Fruit fly (Drosophila melanogaster) whole organism, embryonic: ENCODE data around the gene CG31882.
A peak's percentile ranks its signal among the peaks of the same experiment; 100 is the strongest.

Experiments
- CG10543 ChIP-seq: fragments of 200-800 bp; sonication (Bioruptor generic); optimal IDR thresholded peaks from 3 replicates; lab custom pipeline; 2017; ENCODE audit warnings: missing biosample characterization, mild to moderate bottlenecking, missing genetic modification characterization, moderate library complexity
- CG11085 ChIP-seq: fragments of 200-800 bp; sonication (Bioruptor generic); IDR thresholded peaks from 2 replicates; pipeline ENCODE4 v1.3.6; 2022; ENCODE audit warnings: missing biosample characterization, missing genetic modification characterization
- CG12659 ChIP-seq: fragments of 200-800 bp; sonication (Bioruptor generic); optimal IDR thresholded peaks from 3 replicates; lab custom pipeline; 2017; ENCODE audit warnings: mild to moderate bottlenecking, missing biosample characterization, missing genetic modification reagents, missing genetic modification characterization
- CG13624 ChIP-seq: fragments of 200-800 bp; sonication (Bioruptor generic); optimal IDR thresholded peaks from 2 replicates; lab custom pipeline; 2016; ENCODE audit warnings: missing biosample characterization, missing genetic modification characterization
- CG14014 ChIP-seq: fragments of 200-800 bp; sonication (Bioruptor generic); IDR thresholded peaks from 2 replicates; pipeline ENCODE4 v1.3.6; 2022; ENCODE audit warnings: missing biosample characterization, missing genetic modification characterization
- CG15479 ChIP-seq: fragments of 200-800 bp; sonication (Bioruptor generic); optimal IDR thresholded peaks from 3 replicates; lab custom pipeline; 2019; ENCODE audit warnings: missing biosample characterization, mild to moderate bottlenecking, missing genetic modification characterization, moderate library complexity
- CG18476 ChIP-seq: fragments of 200-800 bp; sonication (Bioruptor generic); optimal IDR thresholded peaks from 2 replicates; lab custom pipeline; 2016; ENCODE audit warnings: missing biosample characterization, mild to moderate bottlenecking, missing genetic modification characterization
- CG18619 ChIP-seq: fragments of 200-800 bp; sonication (Bioruptor generic); optimal IDR thresholded peaks from 3 replicates; lab custom pipeline; 2017; ENCODE audit warnings: missing biosample characterization, mild to moderate bottlenecking, missing genetic modification characterization
- CG2202 ChIP-seq: fragments of 200-800 bp; sonication (Bioruptor generic); optimal IDR thresholded peaks from 2 replicates; lab custom pipeline; 2018; ENCODE audit warnings: missing biosample characterization, mild to moderate bottlenecking, missing genetic modification characterization
- CG4730 ChIP-seq: fragments of 200-800 bp; sonication (Bioruptor generic); IDR thresholded peaks from 2 replicates; pipeline ENCODE4 v1.3.6; 2022; ENCODE audit warnings: missing biosample characterization, missing genetic modification characterization
- CG6254 ChIP-seq: fragments of 200-800 bp; sonication (Bioruptor generic); optimal IDR thresholded peaks from 3 replicates; lab custom pipeline; 2017; ENCODE audit warnings: mild to moderate bottlenecking, missing biosample characterization, missing genetic modification reagents, missing genetic modification characterization
- CG7987 ChIP-seq: fragments of 200-800 bp; sonication (Bioruptor generic); optimal IDR thresholded peaks from 2 replicates; lab custom pipeline; 2018; ENCODE audit warnings: missing biosample characterization, mild to moderate bottlenecking, missing genetic modification characterization, moderate library complexity
- CG8359 ChIP-seq: fragments of 200-800 bp; sonication (Bioruptor generic); optimal IDR thresholded peaks from 2 replicates; lab custom pipeline; 2017; ENCODE audit warnings: missing biosample characterization, mild to moderate bottlenecking, missing genetic modification characterization, borderline replicate concordance
- CG8388 ChIP-seq: fragments of 200-800 bp; sonication (Bioruptor generic); optimal IDR thresholded peaks from 2 replicates; lab custom pipeline; 2019; ENCODE audit warnings: missing biosample characterization, mild to moderate bottlenecking, missing genetic modification characterization, moderate library complexity
- CG8924 ChIP-seq: fragments of 200-800 bp; optimal IDR thresholded peaks from 3 replicates; lab custom pipeline; 2019; ENCODE audit warnings: missing biosample characterization, mild to moderate bottlenecking, missing genetic modification characterization, moderate library complexity
- CG9817 ChIP-seq: fragments of 200-800 bp; sonication (Bioruptor generic); optimal IDR thresholded peaks from 2 replicates; lab custom pipeline; 2018; ENCODE audit warnings: missing biosample characterization, mild to moderate bottlenecking, missing genetic modification characterization, moderate library complexity
- CG9876 ChIP-seq: fragments of 200-800 bp; sonication (Bioruptor generic); optimal IDR thresholded peaks from 2 replicates; lab custom pipeline; 2016; ENCODE audit warnings: missing biosample characterization, missing genetic modification characterization
- CG9932 ChIP-seq: fragments of 200-800 bp; sonication (Bioruptor generic); IDR thresholded peaks from 2 replicates; pipeline ENCODE4 v1.3.6; 2022; ENCODE audit warnings: missing biosample characterization, missing genetic modification characterization
- Drgx ChIP-seq: fragments of 200-800 bp; sonication (Bioruptor generic); IDR thresholded peaks from 2 replicates; pipeline ENCODE4 v1.3.6; 2022; ENCODE audit warnings: missing biosample characterization, missing genetic modification characterization
- E2f1 ChIP-seq: fragments of 200-800 bp; sonication (Bioruptor generic); IDR thresholded peaks from 2 replicates; pipeline ENCODE4 v1.3.6; 2022; ENCODE audit warnings: missing biosample characterization, missing genetic modification characterization
- HLH4C ChIP-seq: fragments of 200-800 bp; sonication (Bioruptor generic); IDR thresholded peaks from 3 replicates; pipeline ENCODE4 v1.3.6; 2022; ENCODE audit warnings: missing biosample characterization, missing genetic modification characterization; ENCODE audit not compliant: partially characterized antibody
- Hr78 ChIP-seq, 2 experiments: fragments of 200-800 bp in 1 of 2; fragments of >200 bp in 1 of 2; sonication (Bioruptor generic) in 1 of 2; optimal IDR thresholded peaks; 2 replicates each; lab custom pipeline; 2017 to 2019; ENCODE audit warnings: missing biosample characterization in 2 of 2, missing genetic modification characterization in 2 of 2, mild to moderate bottlenecking in 1 of 2, moderate library complexity in 1 of 2
- Kr ChIP-seq: fragments of 200-800 bp; sonication (Bioruptor generic); optimal IDR thresholded peaks from 2 replicates; lab custom pipeline; 2017; ENCODE audit warnings: missing biosample characterization, mild to moderate bottlenecking, missing genetic modification characterization
- Med ChIP-seq: fragments of 200-800 bp; sonication (Bioruptor generic); peaks from one replicate; lab custom pipeline; 2016; ENCODE audit warnings: missing biosample characterization, missing genetic modification characterization, mild to moderate bottlenecking, inconsistent platforms, moderate library complexity
- Pdp1 ChIP-seq, 2 experiments: fragments of 200-800 bp; sonication (Bioruptor generic); optimal IDR thresholded peaks; 3 replicates each; lab custom pipeline; 2016; ENCODE audit warnings: missing biosample characterization in 2 of 2, missing genetic modification characterization in 2 of 2, mild to moderate bottlenecking in 1 of 2, moderate library complexity in 1 of 2
- Ptx1 ChIP-seq: fragments of 200-800 bp; sonication (Bioruptor generic); IDR thresholded peaks from 2 replicates; pipeline ENCODE4 v1.3.6; 2022; ENCODE audit warnings: missing biosample characterization, missing genetic modification characterization
- ash1 ChIP-seq: fragments of 200-800 bp; sonication (Bioruptor generic); optimal IDR thresholded peaks from 2 replicates; lab custom pipeline; 2018; ENCODE audit warnings: missing biosample characterization, mild to moderate bottlenecking, missing genetic modification characterization
- bigmax ChIP-seq: fragments of 200-800 bp; sonication (Bioruptor generic); optimal IDR thresholded peaks from 2 replicates; lab custom pipeline; 2018; ENCODE audit warnings: missing biosample characterization, mild to moderate bottlenecking, missing genetic modification characterization
- cg ChIP-seq: fragments of 200-800 bp; sonication (Bioruptor generic); optimal IDR thresholded peaks from 3 replicates; lab custom pipeline; 2019; ENCODE audit warnings: missing biosample characterization, mild to moderate bottlenecking, missing genetic modification characterization, moderate library complexity
- ewg ChIP-seq: fragments of 200-800 bp; sonication (Bioruptor generic); optimal IDR thresholded peaks from 3 replicates; lab custom pipeline; 2017; ENCODE audit warnings: mild to moderate bottlenecking, missing biosample characterization, missing genetic modification reagents, missing genetic modification characterization
- fru ChIP-seq: fragments of >200 bp; optimal IDR thresholded peaks from 2 replicates; lab custom pipeline; 2017
- gcm ChIP-seq: fragments of 200-800 bp; sonication (Bioruptor generic); optimal IDR thresholded peaks from 2 replicates; lab custom pipeline; 2019; ENCODE audit warnings: missing biosample characterization, mild to moderate bottlenecking, missing genetic modification characterization, moderate library complexity
- gro ChIP-seq: fragments of 200-800 bp; sonication (Bioruptor generic); optimal IDR thresholded peaks from 2 replicates; lab custom pipeline; 2016; ENCODE audit warnings: missing biosample characterization, missing genetic modification characterization
- kay ChIP-seq: fragments of 200-800 bp; sonication (Bioruptor generic); optimal IDR thresholded peaks from 2 replicates; lab custom pipeline; 2016; ENCODE audit warnings: missing biosample characterization, missing genetic modification characterization
- lbe ChIP-seq: fragments of 200-800 bp; sonication (Bioruptor generic); optimal IDR thresholded peaks from 2 replicates; lab custom pipeline; 2016; ENCODE audit warnings: missing biosample characterization, mild to moderate bottlenecking, missing genetic modification characterization
- luna ChIP-seq: fragments of 200-800 bp; sonication (Bioruptor generic); optimal IDR thresholded peaks from 2 replicates; lab custom pipeline; 2016; ENCODE audit warnings: missing biosample characterization, missing genetic modification characterization
- nau ChIP-seq: fragments of 200-800 bp; sonication (Bioruptor generic); optimal IDR thresholded peaks from 3 replicates; lab custom pipeline; 2017; ENCODE audit warnings: missing biosample characterization, mild to moderate bottlenecking, missing genetic modification characterization, missing genetic modification reagents
- nom ChIP-seq: fragments of 200-800 bp; sonication (Bioruptor generic); optimal IDR thresholded peaks from 2 replicates; lab custom pipeline; 2017; ENCODE audit warnings: missing biosample characterization, missing genetic modification characterization, mild to moderate bottlenecking, moderate library complexity, missing genetic modification reagents
- psq ChIP-seq: fragments of 200-800 bp; sonication (Bioruptor generic); optimal IDR thresholded peaks from 2 replicates; lab custom pipeline; 2017; ENCODE audit warnings: missing biosample characterization, missing genetic modification characterization
- pzg ChIP-seq: fragments of 200-800 bp; sonication (Bioruptor generic); optimal IDR thresholded peaks from 3 replicates; lab custom pipeline; 2018; ENCODE audit warnings: missing biosample characterization, mild to moderate bottlenecking, missing genetic modification characterization, moderate library complexity
- sens-2 ChIP-seq: fragments of 200-800 bp; sonication (Bioruptor generic); IDR thresholded peaks from 2 replicates; pipeline ENCODE4 v1.3.6; 2022; ENCODE audit warnings: missing biosample characterization, missing genetic modification characterization
- slbo ChIP-seq: fragments of 200-800 bp; sonication (Bioruptor generic); IDR thresholded peaks from 2 replicates; pipeline ENCODE4 v1.3.6; 2022; ENCODE audit warnings: missing biosample characterization, missing genetic modification characterization
- sqz ChIP-seq: fragments of 200-800 bp; sonication (Bioruptor generic); optimal IDR thresholded peaks from 3 replicates; lab custom pipeline; 2018; ENCODE audit warnings: missing biosample characterization, mild to moderate bottlenecking, missing genetic modification characterization
- ssp ChIP-seq: fragments of 200-800 bp; sonication (Bioruptor generic); IDR thresholded peaks from 2 replicates; pipeline ENCODE4 v1.3.6; 2022; ENCODE audit warnings: missing biosample characterization, missing genetic modification characterization
- tin ChIP-seq: fragments of 200-800 bp; sonication (Bioruptor generic); optimal IDR thresholded peaks from 3 replicates; lab custom pipeline; 2016; ENCODE audit warnings: missing biosample characterization, missing genetic modification characterization
- vvl ChIP-seq: fragments of 200-800 bp; sonication (Bioruptor generic); IDR thresholded peaks from 2 replicates; pipeline ENCODE4 v1.3.6; 2022; ENCODE audit warnings: missing biosample characterization, missing genetic modification characterization
- zen ChIP-seq: fragments of 200-800 bp; sonication (Bioruptor generic); optimal IDR thresholded peaks from 3 replicates; lab custom pipeline; 2018; ENCODE audit warnings: missing biosample characterization, mild to moderate bottlenecking, missing genetic modification characterization, moderate library complexity
- zen2 ChIP-seq: fragments of 200-800 bp; sonication (Bioruptor generic); IDR thresholded peaks from 3 replicates; pipeline ENCODE4 v1.3.6; 2022; ENCODE audit warnings: missing biosample characterization, missing genetic modification characterization; ENCODE audit not compliant: partially characterized antibody
- zfh1 ChIP-seq: fragments of 200-800 bp; sonication (Bioruptor generic); IDR thresholded peaks from 3 replicates; pipeline ENCODE4 v1.3.6; 2022; ENCODE audit warnings: missing biosample characterization, missing genetic modification characterization

Gene CG31882

dm6 chr2L:9594625-9595300 is 30.3 kb downstream of the CG31882 start (continued):
- TF ChIP-seq CG8388 (GFP tag; lab: Kevin White, UChicago) = peak; percentile 62
- TF ChIP-seq E2f1 (GFP tag; lab: Robert Waterston, UW) = 0 out of 2 replicates have a peak, but pooled peaks have one; percentile 21
- peak; percentile 35 for TF ChIP-seq CG6254
- TF ChIP-seq pzg (GFP tag; lab: Kevin White, UChicago) = no peak
- TF ChIP-seq CG4730 (GFP tag; lab: Robert Waterston, UW) = 0 out of 2 replicates have a peak, but pooled peaks have one; percentile 37
- no peak for TF ChIP-seq CG9817
- no peak for TF ChIP-seq nom (GFP tag; lab: Kevin White, UChicago)
- peak; percentile 69 for TF ChIP-seq zen (tag; lab: Kevin White, UChicago)
- no peak for TF ChIP-seq CG18619 (GFP tag; lab: Kevin White, UChicago)
- TF ChIP-seq slbo (GFP tag; lab: Robert Waterston, UW) = 0 out of 2 replicates have a peak, but pooled peaks have one; percentile 13
- TF ChIP-seq psq (GFP tag; lab: Kevin White, UChicago) = no peak
- peak; percentile 16 for TF ChIP-seq ewg
- TF ChIP-seq lbe (GFP tag; lab: Kevin White, UChicago) = no peak
- peak; percentile 79 for TF ChIP-seq zfh1 (GFP tag; lab: Robert Waterston, UW)
- peak; percentile 54 for TF ChIP-seq Ptx1 (GFP tag; lab: Robert Waterston, UW)
- no peak for TF ChIP-seq CG12659 (GFP tag; lab: Kevin White, UChicago)
- no peak for TF ChIP-seq kay (GFP tag; lab: Kevin White, UChicago)
- TF ChIP-seq CG8359 (GFP tag; lab: Kevin White, UChicago) = peak; percentile 43
- no peak for TF ChIP-seq sens-2 (GFP tag; lab: Robert Waterston, UW)
- peak; percentile 46 for TF ChIP-seq CG2202 (tag; lab: Kevin White, UChicago)
- TF ChIP-seq sqz = peak; percentile 91
- no peak for TF ChIP-seq gro (GFP tag; lab: Kevin White, UChicago)
- TF ChIP-seq CG18476 (GFP tag; lab: Kevin White, UChicago) = no peak
- no peak for TF ChIP-seq fru (lab: Kevin White, UChicago)
- no peak for TF ChIP-seq HLH4C
- TF ChIP-seq cg (GFP tag; lab: Kevin White, UChicago) = no peak
- TF ChIP-seq CG9932 (GFP tag; lab: Robert Waterston, UW) = no peak
- TF ChIP-seq Kr = no peak
- TF ChIP-seq nau (GFP tag; lab: Kevin White, UChicago) = no peak
- no peak for TF ChIP-seq ash1 (GFP tag; lab: Kevin White, UChicago)
- no peak for TF ChIP-seq Hr78 (GFP tag; optimal IDR thresholded peaks at IDR 0.05; lab: Kevin White, UChicago)
- no peak for TF ChIP-seq CG10543 (GFP tag; lab: Kevin White, UChicago)
- no peak for TF ChIP-seq CG15479
- peak; percentile 56; the same call in 1 of the 2 replicates for TF ChIP-seq vvl (GFP tag; lab: Robert Waterston, UW)
- no peak for TF ChIP-seq luna
- TF ChIP-seq CG8924 (tag; lab: Kevin White, UChicago) = peak; percentile 51
- TF ChIP-seq Pdp1 (GFP tag; optimal IDR thresholded peaks at IDR 0.05; lab: Kevin White, UChicago) = no peak
- peak; percentile 33; the same call in 1 of the 2 replicates for TF ChIP-seq ssp
- no peak for TF ChIP-seq CG9876 (GFP tag; lab: Kevin White, UChicago)
- no peak for TF ChIP-seq CG7987 (GFP tag; lab: Kevin White, UChicago)
- TF ChIP-seq gcm (GFP tag; lab: Kevin White, UChicago) = peak; percentile 67
- peak; percentile 5 for TF ChIP-seq tin (GFP tag; lab: Kevin White, UChicago)
- TF ChIP-seq Med (GFP tag; lab: Kevin White, UChicago) = no peak
- TF ChIP-seq CG11085 (GFP tag; lab: Robert Waterston, UW) = no peak
- TF ChIP-seq CG14014 (GFP tag; lab: Robert Waterston, UW) = 0 out of 2 replicates have a peak, but pooled peaks have one; percentile 22
- TF ChIP-seq bigmax (GFP tag; lab: Kevin White, UChicago) = no peak
- TF ChIP-seq CG13624 = no peak
- TF ChIP-seq Drgx = no peak
- no peak for TF ChIP-seq zen2
